Worm (Caenorhabditis elegans) whole organism, L4/young adult: ENCODE data around the gene hrpl-1.

Experiments
- W03F9.2 ChIP-seq: fragments of 150-350 bp; optimal IDR thresholded peaks from 2 replicates; lab custom pipeline; 2014; ENCODE audit warnings: missing biosample characterization, missing genetic modification characterization
- him-1 ChIP-seq: sonication (generic microtip); optimal IDR thresholded peaks from 2 replicates; lab custom pipeline; 2016; ENCODE audit warnings: missing genotype, missing genetic modification reagents, missing genetic modification characterization, missing compliant biosample characterization

DNA sequence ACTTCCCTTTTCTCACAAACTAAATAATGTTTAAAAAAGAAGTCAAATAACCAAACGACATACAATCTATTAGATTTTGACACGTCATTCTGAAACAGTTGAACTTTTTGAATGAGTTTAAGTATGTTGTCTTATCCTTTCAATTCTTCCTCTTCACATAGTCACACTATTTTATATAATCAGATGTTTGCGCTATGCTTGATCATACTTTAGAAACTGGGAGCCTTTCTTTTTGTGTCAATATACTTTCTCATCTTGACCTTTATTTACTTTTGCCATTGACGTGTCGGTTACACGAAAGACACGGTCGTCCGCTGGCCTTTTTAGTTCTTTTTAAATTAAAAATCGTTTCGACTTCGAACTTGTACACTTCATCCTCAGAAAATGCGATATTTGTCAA, 46.6 kb upstream of the hrpl-1 start, which contains the start of gene C04A2.15:
- no peak for TF ChIP-seq W03F9.2
- TF ChIP-seq him-1 (tag; lab: Kevin White, UChicago), result no peak
